Fruit fly (Drosophila melanogaster) S2 (cell line): ENCODE results near the gene ND-30.

Source experiments
- CG8478 ChIP-seq: fragments of >200 bp; optimal IDR thresholded peaks from 2 replicates; lab custom pipeline; 2018
- CTCF ChIP-seq, 2 experiments: fragments of >200 bp; optimal IDR thresholded peaks; 2 replicates each; lab custom pipeline; 2018

Gene ND-30

dm6 chr3L:3114367-3114766, 45.0 kb downstream of the ND-30 start, which contains the start of gene CG45067:
CG45067 (minus strand) TSS chr3L:3114467.
- TF ChIP-seq CG8478 (lab: Kevin White, UChicago), result no peak
- TF ChIP-seq CTCF (optimal IDR thresholded peaks at IDR 0.05; lab: Kevin White, UChicago), result no peak

- no peak for TF ChIP-seq CG8478 (lab: Kevin White, UChicago)
- TF ChIP-seq CTCF (optimal IDR thresholded peaks at IDR 0.05; lab: Kevin White, UChicago), result no peak
Observed at dm6 chr3L:3111127-3111526, 48.3 kb downstream of the ND-30 start, which contains the start of gene CG45066. CG45066 (minus strand) TSS chr3L:3111227.

dm6 chr3L:3109417-3110090, 49.8 kb downstream of the ND-30 start:
- TF ChIP-seq CG8478 (lab: Kevin White, UChicago) (no peak), CTCF (optimal IDR thresholded peaks at IDR 0.05; lab: Kevin White, UChicago) (no peak)

dm6 chr3L:3108964-3109363, 50.4 kb downstream of the ND-30 start:
- TF ChIP-seq CG8478 (lab: Kevin White, UChicago), result no peak
- TF ChIP-seq CTCF (optimal IDR thresholded peaks at IDR 0.05; lab: Kevin White, UChicago), result no peak
